Fruit fly (Drosophila melanogaster) whole organism, wandering third instar larva: ENCODE measurements around the gene Syp.

ENCODE experiments used
- Abd-B ChIP-seq: fragments of >200 bp; optimal IDR thresholded peaks from 2 replicates; lab custom pipeline; 2017; ENCODE audit warnings: missing biosample characterization, missing genetic modification characterization
- CG32264 ChIP-seq: fragments of 200-800 bp; sonication (Bioruptor generic); optimal IDR thresholded peaks from 2 replicates; lab custom pipeline; 2016; ENCODE audit warnings: missing biosample characterization, missing genetic modification characterization
- Dif ChIP-seq: fragments of 200-275, 200-300 bp; sonication (Bioruptor generic); optimal IDR thresholded peaks from 2 replicates; lab custom pipeline; 2018; ENCODE audit warnings: missing biosample characterization, missing genetic modification characterization; ENCODE audit not compliant: partially characterized antibody
- Hr83 ChIP-seq: fragments of 200-300 bp; sonication (Bioruptor generic); optimal IDR thresholded peaks from 2 replicates; lab custom pipeline; 2016; ENCODE audit warnings: missing biosample characterization, mild to moderate bottlenecking, missing genetic modification characterization, moderate library complexity; ENCODE audit not compliant: poor library complexity, severe bottlenecking
- lola ChIP-seq: fragments of >200 bp; optimal IDR thresholded peaks from 2 replicates; lab custom pipeline; 2017; ENCODE audit warnings: missing biosample characterization, missing genetic modification characterization
- psq ChIP-seq: fragments of 200-800 bp; sonication (Bioruptor generic); optimal IDR thresholded peaks from 3 replicates; lab custom pipeline; 2017; ENCODE audit warnings: missing biosample characterization, mild to moderate bottlenecking, missing genetic modification characterization, moderate library complexity

- TF ChIP-seq psq (peak; percentile 78), Dif (GFP tag; lab: Kevin White, UChicago) (peak; percentile 82), CG32264 (GFP tag; lab: Kevin White, UChicago) (peak; percentile 85), Abd-B (GFP tag; lab: Kevin White, UChicago) (peak; percentile 79), Hr83 (GFP tag; lab: Kevin White, UChicago) (peak; percentile 88), lola (GFP tag; lab: Kevin White, UChicago) (no peak)
These were observed 21.9 kb downstream of the Syp start for dm6 chr3R:20778285-20778926.
